Worm (Caenorhabditis elegans) whole organism, L2 larva: ENCODE results near the gene srx-22.
A peak's percentile ranks its signal among the peaks of the same experiment; 100 is the strongest.

ENCODE experiments used
- C34F6.9 ChIP-seq: fragments of 150-350 bp; optimal IDR thresholded peaks from 2 replicates; lab custom pipeline; 2014; ENCODE audit warnings: missing biosample characterization, missing genetic modification characterization
- F13H6.1 ChIP-seq: sonication (generic microtip); optimal IDR thresholded peaks from 2 replicates; lab custom pipeline; 2016; ENCODE audit warnings: missing genetic modification characterization, missing compliant biosample characterization
- R02D3.7 ChIP-seq: fragments of 150-350 bp; optimal IDR thresholded peaks from 2 replicates; lab custom pipeline; 2014; ENCODE audit warnings: missing biosample characterization, missing genetic modification characterization
- Y55F3AM.14 ChIP-seq: fragments of 200-800 bp; sonication (Bioruptor generic); optimal IDR thresholded peaks from 2 replicates; lab custom pipeline; 2018; ENCODE audit warnings: mild to moderate bottlenecking, missing genetic modification characterization, missing compliant biosample characterization
- ZK546.5 ChIP-seq: sonication (generic microtip); optimal IDR thresholded peaks from 2 replicates; lab custom pipeline; 2017; ENCODE audit warnings: missing biosample characterization, missing genetic modification characterization
- alr-1 ChIP-seq: fragments of 150-350 bp; optimal IDR thresholded peaks from 2 replicates; lab custom pipeline; 2014; ENCODE audit warnings: missing biosample characterization, missing genetic modification characterization
- ama-1 ChIP-seq: fragments of 150-350 bp; optimal IDR thresholded peaks from 2 replicates; lab custom pipeline; 2018; ENCODE audit warnings: inconsistent platforms
- blmp-1 ChIP-seq: sonication (generic microtip); optimal IDR thresholded peaks from 2 replicates; lab custom pipeline; 2017; ENCODE audit warnings: missing genetic modification characterization, mild to moderate bottlenecking, missing compliant biosample characterization, antibody characterized with exemption, moderate library complexity; ENCODE audit not compliant: insufficient read depth
- ceh-16 ChIP-seq: fragments of 150-350 bp; optimal IDR thresholded peaks from 2 replicates; lab custom pipeline; 2014; ENCODE audit warnings: missing biosample characterization, missing genetic modification characterization
- ceh-82 ChIP-seq: fragments of 150-350 bp; optimal IDR thresholded peaks from 2 replicates; lab custom pipeline; 2014; ENCODE audit warnings: missing biosample characterization, missing genetic modification characterization
- crh-2 ChIP-seq: sonication (generic microtip); optimal IDR thresholded peaks from 2 replicates; lab custom pipeline; 2017; ENCODE audit warnings: missing biosample characterization, missing genetic modification characterization
- dmd-4 ChIP-seq: sonication (generic microtip); optimal IDR thresholded peaks from 2 replicates; lab custom pipeline; 2017; ENCODE audit warnings: missing biosample characterization, missing genetic modification characterization
- egl-27 ChIP-seq: sonication (generic microtip); optimal IDR thresholded peaks from 3 replicates; lab custom pipeline; 2017; ENCODE audit warnings: missing biosample characterization, missing genetic modification reagents, missing genetic modification characterization
- elt-1 ChIP-seq: fragments of 150-350 bp; optimal IDR thresholded peaks from 2 replicates; lab custom pipeline; 2014; ENCODE audit warnings: missing biosample characterization, missing genetic modification characterization
- elt-3 ChIP-seq: sonication (generic microtip); optimal IDR thresholded peaks from 2 replicates; lab custom pipeline; 2017; ENCODE audit warnings: missing biosample characterization, missing genetic modification characterization
- fos-1 ChIP-seq: fragments of 150-350 bp; optimal IDR thresholded peaks from 2 replicates; lab custom pipeline; 2014; ENCODE audit warnings: missing biosample characterization, missing genetic modification characterization
- lin-11 ChIP-seq: fragments of 150-350 bp; sonication (generic microtip); optimal IDR thresholded peaks from 2 replicates; lab custom pipeline; 2014; ENCODE audit warnings: missing biosample characterization, missing genetic modification characterization, inconsistent platforms, mixed read lengths
- lin-13 ChIP-seq: fragments of 150-350 bp; optimal IDR thresholded peaks from 2 replicates; lab custom pipeline; 2014; ENCODE audit warnings: missing biosample characterization, missing genetic modification reagents, missing genetic modification characterization
- lin-39 ChIP-seq: fragments of 150-350 bp; optimal IDR thresholded peaks from 2 replicates; lab custom pipeline; 2014; ENCODE audit warnings: missing biosample characterization, missing genetic modification reagents, missing genetic modification characterization
- lsy-2 ChIP-seq, 2 experiments: fragments of 150-350 bp in 1 of 2; sonication (generic microtip) in 1 of 2; optimal IDR thresholded peaks; 2 replicates each; lab custom pipeline; 2014 to 2017; ENCODE audit warnings: missing biosample characterization in 2 of 2, missing genetic modification characterization in 2 of 2
- mbf-1 ChIP-seq: sonication (generic microtip); optimal IDR thresholded peaks from 2 replicates; lab custom pipeline; 2017; ENCODE audit warnings: missing biosample characterization, missing genetic modification characterization
- nhr-10 ChIP-seq: sonication (generic microtip); optimal IDR thresholded peaks from 2 replicates; lab custom pipeline; 2017; ENCODE audit warnings: missing biosample characterization, missing genetic modification characterization
- nhr-11 ChIP-seq: fragments of 150-350 bp; optimal IDR thresholded peaks from 2 replicates; lab custom pipeline; 2014; ENCODE audit warnings: missing biosample characterization, missing genetic modification characterization
- nhr-12 ChIP-seq: fragments of 150-350 bp; optimal IDR thresholded peaks from 2 replicates; lab custom pipeline; 2014; ENCODE audit warnings: missing biosample characterization, missing genetic modification characterization
- nhr-129 ChIP-seq: fragments of 150-350 bp; optimal IDR thresholded peaks from 2 replicates; lab custom pipeline; 2014; ENCODE audit warnings: missing biosample characterization, missing genetic modification characterization
- nhr-21 ChIP-seq: fragments of 150-350 bp; optimal IDR thresholded peaks from 2 replicates; lab custom pipeline; 2014; ENCODE audit warnings: missing biosample characterization, missing genetic modification characterization
- nhr-23 ChIP-seq: fragments of 150-350 bp; optimal IDR thresholded peaks from 2 replicates; lab custom pipeline; 2014; ENCODE audit warnings: missing biosample characterization, missing genetic modification reagents, missing genetic modification characterization
- nhr-237 ChIP-seq: fragments of 150-350 bp; optimal IDR thresholded peaks from 2 replicates; lab custom pipeline; 2014; ENCODE audit warnings: missing biosample characterization, missing genetic modification characterization
- nhr-25 ChIP-seq: fragments of 150-350 bp; sonication (generic microtip); optimal IDR thresholded peaks from 3 replicates; lab custom pipeline; 2014; ENCODE audit warnings: missing biosample characterization, missing genetic modification characterization
- nhr-6 ChIP-seq: fragments of 150-350 bp; optimal IDR thresholded peaks from 2 replicates; lab custom pipeline; 2014; ENCODE audit warnings: missing biosample characterization, missing genetic modification characterization
- sem-4 ChIP-seq: fragments of 150-350 bp; optimal IDR thresholded peaks from 2 replicates; lab custom pipeline; 2014; ENCODE audit warnings: missing biosample characterization, missing genetic modification reagents, missing genetic modification characterization
- skn-1 ChIP-seq: sonication (generic microtip); optimal IDR thresholded peaks from 2 replicates; lab custom pipeline; 2017; ENCODE audit warnings: missing biosample characterization, missing genetic modification characterization
- sma-3 ChIP-seq: sonication (generic microtip); optimal IDR thresholded peaks from 2 replicates; lab custom pipeline; 2016; ENCODE audit warnings: missing genetic modification reagents, missing genetic modification characterization, missing compliant biosample characterization
- sma-9 ChIP-seq, 2 experiments: fragments of 150-350 bp in 1 of 2; sonication (generic microtip) in 1 of 2; optimal IDR thresholded peaks; 2 replicates each; lab custom pipeline; 2014 to 2016; ENCODE audit warnings: missing genetic modification characterization in 2 of 2, mild to moderate bottlenecking in 1 of 2, missing biosample characterization in 1 of 2, missing compliant biosample characterization in 1 of 2, missing genetic modification reagents in 1 of 2, moderate library complexity in 1 of 2
- snpc-4 ChIP-seq: fragments of 150-350 bp; optimal IDR thresholded peaks from 2 replicates; lab custom pipeline; 2014; ENCODE audit warnings: missing biosample characterization, missing genetic modification characterization
- unc-39 ChIP-seq: fragments of 150-350 bp; optimal IDR thresholded peaks from 2 replicates; lab custom pipeline; 2014; ENCODE audit warnings: missing biosample characterization, missing genetic modification characterization
- unc-55 ChIP-seq: fragments of 150-350 bp; sonication (generic microtip); optimal IDR thresholded peaks from 3 replicates; lab custom pipeline; 2014; ENCODE audit warnings: missing biosample characterization, missing genetic modification reagents, missing genetic modification characterization
- unc-62 ChIP-seq: fragments of 150-350 bp; optimal IDR thresholded peaks from 2 replicates; lab custom pipeline; 2014; ENCODE audit warnings: missing biosample characterization, missing genetic modification reagents, missing genetic modification characterization
- zag-1 ChIP-seq: fragments of 150-350 bp; optimal IDR thresholded peaks from 2 replicates; lab custom pipeline; 2014; ENCODE audit warnings: missing biosample characterization, missing genetic modification characterization
- ztf-1 ChIP-seq: fragments of 200-800 bp; sonication (Bioruptor generic); conservative IDR thresholded peaks from 2 replicates; pipeline ENCODE4 v1.3.6; 2022; ENCODE audit warnings: missing genetic modification characterization, missing compliant biosample characterization
- ztf-4 ChIP-seq: fragments of 150-350 bp; optimal IDR thresholded peaks from 2 replicates; lab custom pipeline; 2014; ENCODE audit warnings: missing biosample characterization, missing genetic modification characterization

srx-22 gene

DNA sequence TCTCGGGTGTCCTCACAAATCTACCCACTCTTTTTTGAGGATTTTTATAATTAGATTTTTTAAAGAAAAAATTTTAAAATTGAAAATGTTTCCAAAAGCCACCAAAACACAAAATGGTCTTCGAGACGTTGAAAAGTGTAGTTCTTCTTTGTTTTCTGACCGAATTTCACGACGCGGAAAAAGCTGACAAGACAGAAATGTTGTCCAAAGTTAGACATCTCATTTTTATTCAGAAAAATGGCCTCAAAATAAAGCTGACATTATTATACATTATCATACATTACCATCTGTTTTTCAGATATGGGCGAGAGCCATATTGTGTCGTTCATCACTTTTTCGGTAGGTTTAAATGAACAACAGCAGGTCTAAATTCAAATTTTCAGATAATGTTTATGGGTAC lies at the start of gene srx-22:
TSS of gene srx-22 (plus strand) at position 301 of the 400 bp plus-strand sequence.
- TF ChIP-seq F13H6.1, result no peak
- TF ChIP-seq ceh-16 (tag; lab: Kevin White, UChicago), result no peak
- TF ChIP-seq snpc-4 (tag; lab: Kevin White, UChicago), result no peak
- no peak for TF ChIP-seq nhr-11 (tag; lab: Kevin White, UChicago)
- no peak for TF ChIP-seq dmd-4 (tag; lab: Kevin White, UChicago)
- no peak for TF ChIP-seq nhr-21
- no peak for TF ChIP-seq elt-3
- TF ChIP-seq nhr-25 (tag; lab: Kevin White, UChicago), result no peak
- no peak for TF ChIP-seq skn-1 (tag; lab: Kevin White, UChicago)
- no peak for TF ChIP-seq blmp-1 (tag; lab: Kevin White, UChicago)
- no peak for TF ChIP-seq alr-1
- TF ChIP-seq ZK546.5 (tag; lab: Kevin White, UChicago), result no peak
- no peak for TF ChIP-seq C34F6.9
- TF ChIP-seq unc-62, result no peak
- TF ChIP-seq nhr-129 (tag; lab: Kevin White, UChicago), result no peak
- no peak for TF ChIP-seq ztf-1 (GFP tag; lab: Robert Waterston, UW)
- no peak for TF ChIP-seq unc-39 (tag; lab: Kevin White, UChicago)
- TF ChIP-seq fos-1 (tag; lab: Kevin White, UChicago), result no peak
- no peak for TF ChIP-seq ztf-4 (tag; lab: Kevin White, UChicago)
- TF ChIP-seq, all 48 proteins: peak for 0

DNA sequence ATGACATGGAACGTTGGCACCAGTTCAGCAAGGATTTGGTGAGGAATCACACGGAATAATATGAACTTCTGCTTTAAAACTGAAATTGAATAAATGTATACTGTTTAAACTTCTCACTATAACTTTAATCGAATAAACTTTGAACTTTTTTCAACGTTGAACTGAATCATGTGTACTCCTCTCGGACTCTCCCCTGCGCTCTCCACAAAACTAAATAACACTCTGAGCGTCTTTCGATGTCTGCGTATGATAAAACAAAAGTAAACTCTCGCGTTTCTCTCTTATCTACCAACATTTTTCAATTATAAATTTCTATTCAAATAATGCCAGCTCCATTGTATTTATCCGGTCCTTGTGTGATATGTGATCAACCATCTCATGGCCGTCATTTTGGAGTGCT lies 47.9 kb upstream of the srx-22 start:
- TF ChIP-seq unc-55 (GFP tag; lab: Kevin White, UChicago) (peak; percentile 48), crh-2 (tag; lab: Kevin White, UChicago) (no peak), sma-9 (GFP tag; optimal IDR thresholded peaks at IDR 0.05; lab: Kevin White, UChicago) (peak; percentile 24), sma-9 (tag; optimal IDR thresholded peaks at IDR 0.05; lab: Kevin White, UChicago) (no peak), nhr-129 (tag; lab: Kevin White, UChicago) (peak; percentile 15), C34F6.9 (peak; percentile 13)

DNA sequence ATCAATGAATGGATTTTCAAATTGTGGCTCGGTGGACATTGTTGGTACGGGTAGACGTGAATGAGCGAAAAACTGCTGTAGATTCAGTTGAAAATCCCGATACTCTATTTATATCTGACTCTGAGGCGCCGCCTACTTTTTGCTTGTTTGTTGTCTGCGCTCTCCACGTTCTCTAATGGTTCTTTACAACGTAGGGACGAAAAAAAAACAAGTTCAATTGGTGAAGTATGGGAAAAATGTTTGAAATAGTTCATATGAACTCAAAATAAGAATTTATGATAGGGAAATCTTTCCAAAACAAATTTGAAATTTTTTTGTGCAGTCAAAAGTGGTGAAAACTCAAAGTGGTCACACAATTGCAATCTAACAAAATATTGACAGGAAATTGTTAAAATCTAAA lies 44.9 kb upstream of the srx-22 start, which contains the start of gene F48G7.10:
TSS of gene F48G7.10 (minus strand) at position 101 of the 400 bp plus-strand sequence.
- TF ChIP-seq nhr-11 (tag; lab: Kevin White, UChicago), result no peak
- TF ChIP-seq blmp-1 (tag; lab: Kevin White, UChicago), result no peak
- TF ChIP-seq nhr-6 (tag; lab: Kevin White, UChicago), result no peak
- TF ChIP-seq nhr-21, result no peak
- TF ChIP-seq dmd-4 (tag; lab: Kevin White, UChicago), result no peak
- no peak for TF ChIP-seq ceh-82 (tag; lab: Kevin White, UChicago)
- no peak for TF ChIP-seq unc-55 (GFP tag; lab: Kevin White, UChicago)
- no peak for TF ChIP-seq ZK546.5 (tag; lab: Kevin White, UChicago)
- no peak for TF ChIP-seq R02D3.7 (tag; lab: Kevin White, UChicago)
- no peak for TF ChIP-seq elt-3

DNA sequence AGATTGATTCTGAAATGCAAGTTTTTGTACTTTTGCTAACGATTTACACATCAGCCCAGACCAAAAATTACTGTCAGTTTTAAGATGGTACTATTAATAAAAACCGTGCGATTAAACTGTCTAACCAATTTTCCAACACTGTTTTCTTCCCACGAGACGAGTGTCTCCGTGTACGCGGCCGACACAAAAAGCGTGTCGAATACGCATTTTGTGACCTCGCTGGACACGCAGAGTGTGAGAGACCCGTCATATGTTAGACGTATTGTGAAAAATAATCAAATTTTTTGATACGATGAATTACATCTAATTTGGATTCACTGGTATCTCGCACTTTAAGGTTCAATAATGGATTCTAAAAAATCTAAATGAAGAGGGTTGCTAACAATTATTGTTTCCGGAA lies 44.1 kb upstream of the srx-22 start:
- TF ChIP-seq lsy-2 (tag; optimal IDR thresholded peaks at IDR 0.05; lab: Kevin White, UChicago), result no peak
- TF ChIP-seq lin-11, result no peak
- TF ChIP-seq R02D3.7 (tag; lab: Kevin White, UChicago), result no peak
- TF ChIP-seq nhr-11 (tag; lab: Kevin White, UChicago), result no peak
- TF ChIP-seq unc-39 (tag; lab: Kevin White, UChicago), result no peak
- no peak for TF ChIP-seq ceh-82 (tag; lab: Kevin White, UChicago)
- TF ChIP-seq ztf-4 (tag; lab: Kevin White, UChicago), result no peak
- peak; percentile 44 for TF ChIP-seq fos-1 (tag; lab: Kevin White, UChicago)
- no peak for TF ChIP-seq lin-13 (GFP tag; lab: Kevin White, UChicago)
- no peak for TF ChIP-seq nhr-237 (tag; lab: Kevin White, UChicago)
- no peak for TF ChIP-seq unc-62
- no peak for TF ChIP-seq skn-1 (tag; lab: Kevin White, UChicago)
- no peak for TF ChIP-seq egl-27 (tag; lab: Kevin White, UChicago)
- TF ChIP-seq elt-1 (tag; lab: Kevin White, UChicago), result no peak
- no peak for TF ChIP-seq unc-55 (GFP tag; lab: Kevin White, UChicago)
- TF ChIP-seq nhr-129 (tag; lab: Kevin White, UChicago), result peak; percentile 21
- TF ChIP-seq nhr-12 (tag; lab: Kevin White, UChicago), result no peak
- no peak for TF ChIP-seq nhr-6 (tag; lab: Kevin White, UChicago)
- TF ChIP-seq nhr-21, result no peak
- TF ChIP-seq sma-9 (GFP tag; optimal IDR thresholded peaks at IDR 0.05; lab: Kevin White, UChicago), result peak; percentile 9
- TF ChIP-seq sma-9 (tag; optimal IDR thresholded peaks at IDR 0.05; lab: Kevin White, UChicago), result no peak
- no peak for TF ChIP-seq ama-1
- TF ChIP-seq ztf-1 (GFP tag; lab: Robert Waterston, UW), result no peak
- TF ChIP-seq snpc-4 (tag; lab: Kevin White, UChicago), result peak; percentile 74
- no peak for TF ChIP-seq dmd-4 (tag; lab: Kevin White, UChicago)
- no peak for TF ChIP-seq F13H6.1
- no peak for TF ChIP-seq sem-4
- no peak for TF ChIP-seq Y55F3AM.14 (GFP tag; lab: Kevin White, UChicago)
- no peak for TF ChIP-seq nhr-10 (tag; lab: Kevin White, UChicago)
- TF ChIP-seq zag-1, result no peak
- no peak for TF ChIP-seq ZK546.5 (tag; lab: Kevin White, UChicago)
- TF ChIP-seq blmp-1 (tag; lab: Kevin White, UChicago), result no peak
- no peak for TF ChIP-seq lin-39 (tag; lab: Kevin White, UChicago)
- no peak for TF ChIP-seq mbf-1 (tag; lab: Kevin White, UChicago)
- TF ChIP-seq elt-3, result no peak
- no peak for TF ChIP-seq alr-1
- peak; percentile 47 for TF ChIP-seq crh-2 (tag; lab: Kevin White, UChicago)
- TF ChIP-seq ceh-16 (tag; lab: Kevin White, UChicago), result no peak
- peak; percentile 25 for TF ChIP-seq nhr-25 (tag; lab: Kevin White, UChicago)
- no peak for TF ChIP-seq sma-3
- TF ChIP-seq nhr-23 (tag; lab: Kevin White, UChicago), result no peak
- TF ChIP-seq C34F6.9, result peak; percentile 4
